Worm (Caenorhabditis elegans): Measurements from ENCODE around the gene pdi-1.

pdi-1 gene

DNA sequence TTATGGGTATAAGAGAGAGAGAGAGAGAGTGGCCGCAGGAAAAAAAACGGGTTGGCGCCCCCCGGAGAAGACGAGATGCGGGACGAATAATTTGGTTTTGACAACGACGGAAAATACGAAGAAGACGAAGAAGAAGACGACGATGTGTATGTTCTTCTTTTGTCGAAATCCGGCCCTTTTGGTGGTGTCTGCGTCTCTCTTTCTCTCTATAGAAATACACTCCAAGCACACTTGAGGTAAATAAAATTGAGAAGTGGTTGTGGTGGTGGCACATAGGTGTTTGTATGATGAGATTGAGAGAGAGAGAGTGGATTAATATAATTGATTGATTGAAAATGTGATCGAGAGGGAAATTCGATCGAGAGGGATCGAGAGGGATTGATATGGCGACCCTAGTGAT, 28.4 kb downstream of the pdi-1 start:
- TF ChIP-seq nhr-237 (tag; optimal IDR thresholded peaks at IDR 0.05): peak; percentile 1
- TF ChIP-seq bed-3 (GFP tag; optimal IDR thresholded peaks at IDR 0.05): no peak
- TF ChIP-seq mls-2 (tag; optimal IDR thresholded peaks at IDR 0.05): peak; percentile 24
- no peak for TF ChIP-seq lsy-2 (tag; optimal IDR thresholded peaks at IDR 0.05)
- peak; percentile 88 for TF ChIP-seq ces-1 (GFP tag; optimal IDR thresholded peaks at IDR 0.05)
- TF ChIP-seq pha-4 (tag; optimal IDR thresholded peaks at IDR 0.05): peak; percentile 55

DNA sequence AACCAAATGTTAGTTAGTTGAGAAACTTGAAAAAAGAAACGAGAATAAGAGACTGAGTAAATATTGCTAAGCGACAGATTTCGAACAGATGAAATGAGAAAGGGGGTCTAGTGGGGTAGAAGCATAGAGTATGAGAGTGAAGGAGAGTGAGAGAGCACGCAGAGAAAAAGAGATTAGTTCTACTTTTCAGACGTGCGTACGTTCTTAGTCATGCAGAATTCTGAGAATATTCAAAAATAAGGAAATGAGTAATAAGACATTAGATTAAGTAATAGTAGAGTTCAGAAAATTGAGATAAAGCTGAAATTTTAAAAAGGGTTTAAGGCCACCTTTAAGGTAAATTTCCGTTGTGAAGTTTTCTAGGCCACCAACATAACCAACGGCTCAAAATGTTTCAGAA, 30.3 kb downstream of the pdi-1 start:
- TF ChIP-seq unc-62 (GFP tag; optimal IDR thresholded peaks at IDR 0.05) (no peak), hlh-1 (tag; optimal IDR thresholded peaks at IDR 0.05) (no peak), M03D4.4 (tag; optimal IDR thresholded peaks at IDR 0.05) (no peak), ces-1 (GFP tag; optimal IDR thresholded peaks at IDR 0.05) (no peak), elt-3 (tag; optimal IDR thresholded peaks at IDR 0.05) (no peak), nhr-12 (tag; optimal IDR thresholded peaks at IDR 0.05) (no peak), bed-3 (GFP tag; optimal IDR thresholded peaks at IDR 0.05) (no peak), cnd-1 (tag; optimal IDR thresholded peaks at IDR 0.05) (no peak), mep-1 (tag; optimal IDR thresholded peaks at IDR 0.05) (no peak), nhr-237 (tag; optimal IDR thresholded peaks at IDR 0.05) (no peak), lin-13 (tag; optimal IDR thresholded peaks at IDR 0.05) (no peak), nhr-76 (tag; optimal IDR thresholded peaks at IDR 0.05) (no peak)

DNA sequence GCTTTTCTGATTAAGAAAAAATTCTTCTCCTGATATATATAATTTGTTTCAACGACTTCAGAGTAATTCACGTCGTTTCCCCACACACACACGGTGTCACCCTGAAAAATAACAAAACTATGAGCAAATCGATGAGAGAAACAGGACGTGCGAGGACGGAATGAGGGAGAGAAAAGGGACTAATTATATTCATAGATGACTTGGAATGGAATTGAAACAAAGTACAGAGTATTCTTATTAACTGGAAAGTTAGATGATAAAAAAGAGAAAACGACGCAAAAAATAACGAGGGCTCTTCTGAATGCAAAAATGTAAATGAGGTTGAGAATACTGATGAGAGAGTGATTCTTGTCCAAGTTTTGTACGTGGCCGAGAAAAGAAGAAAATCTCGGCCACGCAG, 30.9 kb downstream of the pdi-1 start, which contains the start of gene C46F11.6:
C46F11.6 (minus strand) TSS at position 101 of the 400 bp plus-strand sequence.
- TF ChIP-seq nhr-12 (tag; optimal IDR thresholded peaks at IDR 0.05): no peak

DNA sequence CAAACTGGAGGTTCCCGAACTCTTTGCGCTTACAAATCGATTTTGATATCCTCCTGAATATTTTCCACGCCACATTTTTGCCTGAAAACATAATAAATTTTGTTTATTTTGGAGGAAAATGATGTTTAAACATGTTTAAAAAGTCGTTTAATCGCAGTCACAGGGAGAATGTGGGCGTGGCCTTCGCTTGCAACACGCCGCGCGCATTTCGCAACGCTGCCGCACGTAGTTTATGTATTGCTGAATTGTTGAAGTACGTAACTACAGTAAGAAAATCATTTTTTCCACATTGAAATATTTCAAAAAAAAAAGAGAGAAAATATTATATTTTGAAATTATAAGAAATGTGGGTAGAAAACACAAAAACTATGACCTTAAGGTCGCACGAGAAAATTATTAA, 37.0 kb downstream of the pdi-1 start, which contains the start of gene C46F11.4:
C46F11.4 (minus strand) TSS at position 81 of the 400 bp plus-strand sequence.
- TF ChIP-seq nhr-76 (tag; optimal IDR thresholded peaks at IDR 0.05): peak; percentile 90
- peak; percentile 69 for TF ChIP-seq pha-4 (tag; optimal IDR thresholded peaks at IDR 0.05)
- peak; percentile 89 for TF ChIP-seq drap-1 (GFP tag; optimal IDR thresholded peaks at IDR 0.05)
- no peak for TF ChIP-seq snpc-4 (tag; optimal IDR thresholded peaks at IDR 0.05)
- TF ChIP-seq mab-5 (tag; optimal IDR thresholded peaks at IDR 0.05): no peak
- TF ChIP-seq lin-32 (GFP tag; optimal IDR thresholded peaks at IDR 0.05): peak; percentile 77
- peak; percentile 93 for TF ChIP-seq M03D4.4 (tag; optimal IDR thresholded peaks at IDR 0.05)
- TF ChIP-seq elt-1 (tag; optimal IDR thresholded peaks at IDR 0.05; ENCODE audit: borderline replicate concordance, insufficient read depth): no peak
- TF ChIP-seq mls-2 (tag; optimal IDR thresholded peaks at IDR 0.05): peak; percentile 93
- peak; percentile 79 for TF ChIP-seq tbx-8 (GFP tag; optimal IDR thresholded peaks at IDR 0.05)
- TF ChIP-seq ceh-43 (GFP tag; optimal IDR thresholded peaks at IDR 0.05): peak; percentile 89
- TF ChIP-seq ztf-11 (tag; optimal IDR thresholded peaks at IDR 0.05): peak; percentile 91
- TF ChIP-seq ces-1 (GFP tag; optimal IDR thresholded peaks at IDR 0.05): peak; percentile 25
- peak; percentile 77 for TF ChIP-seq unc-39 (tag; optimal IDR thresholded peaks at IDR 0.05)
- peak; percentile 84 for TF ChIP-seq hlh-1 (tag; optimal IDR thresholded peaks at IDR 0.05)
- peak; percentile 14 for TF ChIP-seq nhr-2 (tag; optimal IDR thresholded peaks at IDR 0.05)
- TF ChIP-seq lin-13 (tag; optimal IDR thresholded peaks at IDR 0.05): peak; percentile 73
- peak; percentile 9 for TF ChIP-seq ceh-39 (tag; optimal IDR thresholded peaks at IDR 0.05)
- TF ChIP-seq unc-120 (tag; optimal IDR thresholded peaks at IDR 0.05; ENCODE audit: poor library complexity, severe bottlenecking): peak; percentile 84
- TF ChIP-seq nhr-237 (tag; optimal IDR thresholded peaks at IDR 0.05): peak; percentile 52
- TF ChIP-seq nhr-28 (tag; optimal IDR thresholded peaks at IDR 0.05): peak; percentile 1
- peak; percentile 74 for TF ChIP-seq bed-3 (GFP tag; optimal IDR thresholded peaks at IDR 0.05)
- TF ChIP-seq sptf-1 (tag; optimal IDR thresholded peaks at IDR 0.05): peak; percentile 95
- TF ChIP-seq cnd-1 (tag; optimal IDR thresholded peaks at IDR 0.05): peak; percentile 89
- peak; percentile 86 for TF ChIP-seq ceh-83 (GFP tag; optimal IDR thresholded peaks at IDR 0.05)
- TF ChIP-seq zip-8 (tag; optimal IDR thresholded peaks at IDR 0.05): no peak
- peak; percentile 88 for TF ChIP-seq nhr-12 (tag; optimal IDR thresholded peaks at IDR 0.05)
- TF ChIP-seq mep-1 (tag; optimal IDR thresholded peaks at IDR 0.05): peak; percentile 80
- peak; percentile 29 for TF ChIP-seq unc-62 (GFP tag; optimal IDR thresholded peaks at IDR 0.05)
- peak; percentile 56 for TF ChIP-seq ham-2 (GFP tag; optimal IDR thresholded peaks at IDR 0.05)
- peak; percentile 61 for TF ChIP-seq blmp-1 (tag; optimal IDR thresholded peaks at IDR 0.05)
- peak; percentile 73 for TF ChIP-seq lsy-2 (tag; optimal IDR thresholded peaks at IDR 0.05)
- no peak for TF ChIP-seq elt-3 (tag; optimal IDR thresholded peaks at IDR 0.05)
- peak; percentile 61 for TF ChIP-seq flh-1 (GFP tag; optimal IDR thresholded peaks at IDR 0.05)
- TF ChIP-seq sem-2 (GFP tag; optimal IDR thresholded peaks at IDR 0.05): peak; percentile 79
